Worm (Caenorhabditis elegans): Measurements from ENCODE around the gene nspb-9.

Gene nspb-9

DNA sequence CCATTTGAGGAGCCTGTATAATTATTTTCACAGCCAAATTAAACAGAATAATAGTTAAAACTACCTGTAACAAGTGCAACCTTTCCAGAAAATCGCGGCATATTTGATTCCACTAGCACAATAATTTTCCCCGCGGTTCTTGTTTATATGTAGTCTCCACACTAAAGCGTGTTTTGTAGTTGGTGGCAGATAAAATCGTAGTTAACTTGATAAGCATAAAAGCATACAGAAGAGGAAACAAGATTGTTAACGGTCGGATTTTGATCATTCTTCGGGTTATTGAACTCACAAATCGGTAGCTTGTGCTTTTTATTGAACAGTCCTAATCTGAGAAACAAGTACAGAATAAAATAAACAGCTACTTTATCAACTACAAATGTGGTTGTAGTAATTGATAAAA is 6.7 kb downstream of the nspb-9 start, which contains the start of gene C01G12.5:
Gene C01G12.5, minus strand, starts transcription at position 101 of the 400 bp plus-strand sequence.
- no peak for TF ChIP-seq unc-62 (GFP tag; optimal IDR thresholded peaks at IDR 0.05)

DNA sequence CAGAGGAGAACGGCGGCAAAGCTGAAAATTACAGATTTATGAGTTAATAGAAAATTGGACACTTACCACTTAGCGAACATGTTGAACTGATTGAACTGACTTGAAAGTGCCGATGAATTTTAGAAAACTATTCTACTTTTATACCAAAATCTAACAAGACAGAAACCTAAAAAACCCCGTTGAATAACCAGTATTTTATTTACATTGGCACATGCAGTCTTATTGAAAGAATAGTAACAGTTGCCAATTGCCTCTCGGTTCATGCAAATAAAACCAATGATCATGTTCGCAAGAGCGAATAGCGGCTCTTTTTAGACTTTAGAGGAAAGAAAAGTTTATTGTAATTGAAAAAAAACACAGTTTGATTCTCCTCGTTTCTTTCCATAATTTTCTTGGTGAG is 7.5 kb downstream of the nspb-9 start, which contains the start of gene nspb-10:
Gene nspb-10, minus strand, starts transcription at position 101 of the 400 bp plus-strand sequence.
- no peak for TF ChIP-seq unc-62 (GFP tag; optimal IDR thresholded peaks at IDR 0.05)

DNA sequence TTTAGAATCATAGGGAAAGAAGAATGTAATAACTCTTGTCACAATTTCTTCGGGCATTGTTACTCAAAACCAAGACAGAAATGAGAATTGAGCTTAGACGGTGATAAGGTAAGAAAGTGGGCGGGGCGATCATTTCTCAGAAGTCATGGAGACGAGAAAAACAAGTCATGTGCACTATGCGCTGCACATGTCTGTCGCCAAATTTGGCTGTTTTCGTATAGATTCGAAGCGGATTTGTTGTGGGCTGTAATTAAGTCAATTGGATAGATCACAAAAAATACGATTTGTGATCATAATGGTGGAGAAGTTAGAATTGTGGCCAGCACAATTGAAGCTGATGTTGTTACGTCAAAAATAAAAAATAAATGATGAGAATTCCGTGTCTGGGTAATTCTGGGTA is 11.0 kb downstream of the nspb-9 start, which contains the start of gene C01G12.7:
Gene C01G12.7, minus strand, starts transcription at position 195 of the 400 bp plus-strand sequence.
- no peak for TF ChIP-seq unc-62 (GFP tag; optimal IDR thresholded peaks at IDR 0.05)

DNA sequence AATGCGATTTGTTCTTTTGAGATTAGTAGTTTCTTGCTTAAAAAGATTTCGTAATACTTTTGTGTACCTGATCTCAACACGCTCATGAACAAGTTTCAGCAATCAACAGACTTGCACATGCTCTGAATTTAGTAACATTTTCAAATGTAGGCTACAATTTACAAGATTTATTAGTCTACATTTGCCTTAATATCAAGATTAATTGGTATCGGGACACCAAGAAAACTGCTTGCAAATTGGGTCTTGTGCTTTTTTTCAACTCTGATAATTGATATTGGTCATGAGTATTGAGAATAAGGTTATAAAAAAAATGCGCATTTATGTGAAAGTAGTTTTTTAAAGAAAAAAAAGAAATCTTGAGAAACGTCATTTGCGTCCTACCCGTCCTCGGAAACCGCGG is 12.0 kb downstream of the nspb-9 start:
- TF ChIP-seq unc-62 (GFP tag; optimal IDR thresholded peaks at IDR 0.05) = no peak

DNA sequence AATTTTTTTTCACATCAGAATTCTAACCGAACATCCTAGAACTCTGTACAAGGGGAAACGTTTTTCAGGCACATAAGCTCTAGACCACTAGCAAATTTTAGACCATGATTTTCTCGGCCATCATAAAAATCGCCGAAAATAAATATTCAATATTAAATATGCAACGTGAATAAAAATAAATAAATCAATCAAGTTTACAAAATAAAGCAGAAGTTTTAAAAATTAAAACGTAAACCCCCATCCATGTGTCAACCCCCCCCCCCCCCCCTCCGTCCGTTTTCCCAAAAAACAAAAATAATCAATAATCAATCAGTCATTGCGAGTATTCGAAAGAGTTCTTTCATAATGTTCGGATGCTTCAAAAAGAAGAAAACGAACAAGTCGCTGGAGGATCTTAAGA is 12.6 kb downstream of the nspb-9 start, which contains the start of gene catp-4:
Gene catp-4, plus strand, starts transcription at position 301 of the 400 bp plus-strand sequence.
- TF ChIP-seq unc-62 (GFP tag; optimal IDR thresholded peaks at IDR 0.05) = no peak

DNA sequence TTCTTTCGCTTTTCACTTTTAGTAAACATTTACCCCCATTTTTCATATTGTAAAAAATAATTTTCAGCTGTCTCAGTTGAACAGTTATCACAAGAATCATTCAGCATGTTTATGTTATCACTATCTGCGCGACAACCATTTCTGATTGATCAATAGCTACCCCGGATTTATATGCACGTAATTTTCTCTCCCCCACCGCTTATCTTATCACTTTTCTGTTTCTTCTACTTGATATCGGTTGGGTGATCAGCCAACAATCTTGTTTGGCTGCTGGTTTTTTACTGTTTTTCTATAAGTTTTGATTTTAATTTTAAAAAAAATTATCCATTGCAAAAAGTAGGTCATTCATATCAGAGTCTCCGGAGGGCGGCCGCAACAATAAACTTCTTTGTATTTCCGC is 17.1 kb downstream of the nspb-9 start:
- no peak for TF ChIP-seq unc-62 (GFP tag; optimal IDR thresholded peaks at IDR 0.05)

DNA sequence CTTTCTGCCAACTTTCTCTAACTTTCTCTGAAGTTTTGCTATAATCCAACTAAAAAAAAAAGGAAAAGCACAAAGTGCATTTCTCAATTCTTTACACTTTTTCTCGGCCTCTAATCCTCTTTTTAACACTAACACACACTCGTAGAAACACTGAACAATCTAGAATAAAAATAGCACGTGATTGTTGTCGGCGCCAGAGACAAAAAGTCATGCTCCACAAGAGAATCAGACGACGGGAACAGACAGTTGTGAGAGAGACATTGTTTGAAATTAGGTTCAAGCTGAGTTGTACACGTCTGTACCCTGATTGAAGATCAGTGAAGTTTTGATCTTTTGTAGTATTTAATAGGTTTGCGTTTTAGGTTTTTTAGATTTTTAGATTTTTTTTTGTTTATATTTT is 17.7 kb downstream of the nspb-9 start:
- no peak for TF ChIP-seq unc-62 (GFP tag; optimal IDR thresholded peaks at IDR 0.05)

DNA sequence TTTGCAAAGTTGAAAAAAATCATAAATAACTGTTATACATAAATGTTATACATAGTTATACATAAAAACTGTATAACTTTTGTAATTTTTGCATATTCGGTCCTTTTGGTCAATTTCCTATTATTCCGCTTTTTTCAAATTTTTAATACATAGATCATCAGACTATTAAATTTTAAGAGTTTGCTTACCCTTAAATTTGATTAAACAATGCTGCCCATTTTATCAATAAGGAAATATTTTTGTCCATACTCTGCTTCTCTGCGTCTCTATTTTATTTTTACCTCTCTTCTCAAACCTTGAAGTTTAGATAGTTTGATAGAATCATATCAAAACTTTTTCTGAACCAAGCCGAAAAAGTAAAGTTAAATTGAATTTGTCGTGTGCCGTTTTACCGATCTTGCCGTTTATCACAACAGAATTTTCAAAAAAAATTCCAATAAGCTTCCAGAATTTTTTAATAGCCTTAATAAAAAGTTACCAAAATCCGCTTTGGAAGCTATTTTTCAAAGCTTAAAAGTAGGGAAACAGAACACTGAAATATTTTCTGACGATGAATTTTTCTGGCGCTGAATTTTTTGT is 18.7 kb downstream of the nspb-9 start:
- no peak for TF ChIP-seq unc-62 (GFP tag; optimal IDR thresholded peaks at IDR 0.05)

DNA sequence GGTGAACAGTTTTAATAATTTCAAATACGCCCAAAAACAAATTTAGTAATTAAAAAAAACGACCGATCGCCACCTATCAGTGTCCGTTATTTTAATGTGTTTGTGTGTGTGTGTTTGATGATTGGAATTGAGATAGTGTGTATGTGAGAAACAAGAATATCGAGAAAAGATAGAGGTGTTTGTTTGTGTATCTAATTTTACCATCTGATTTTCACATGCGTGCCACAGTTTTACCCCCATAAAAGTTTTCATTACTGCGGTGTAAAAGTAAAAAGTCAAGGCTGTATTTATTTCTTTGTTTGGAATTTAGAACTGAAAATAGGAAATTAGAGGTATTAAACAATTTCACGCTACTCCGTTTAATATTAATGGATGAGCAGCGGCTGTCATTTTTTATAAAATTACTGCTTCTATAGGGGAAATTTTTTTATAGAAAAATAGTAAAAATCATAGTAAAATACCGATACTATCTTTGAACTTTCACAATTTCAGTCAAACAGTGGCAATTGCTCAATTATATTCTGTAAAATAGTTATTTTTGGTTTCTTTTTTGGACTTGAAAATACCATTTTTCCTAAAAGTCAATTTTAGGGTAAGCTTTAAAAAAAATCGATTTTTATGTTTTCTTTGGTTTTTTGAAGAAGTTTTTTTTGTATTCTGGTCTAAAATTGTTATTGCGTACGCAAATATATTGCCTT is 19.4 kb downstream of the nspb-9 start:
- no peak for TF ChIP-seq unc-62 (GFP tag; optimal IDR thresholded peaks at IDR 0.05)

DNA sequence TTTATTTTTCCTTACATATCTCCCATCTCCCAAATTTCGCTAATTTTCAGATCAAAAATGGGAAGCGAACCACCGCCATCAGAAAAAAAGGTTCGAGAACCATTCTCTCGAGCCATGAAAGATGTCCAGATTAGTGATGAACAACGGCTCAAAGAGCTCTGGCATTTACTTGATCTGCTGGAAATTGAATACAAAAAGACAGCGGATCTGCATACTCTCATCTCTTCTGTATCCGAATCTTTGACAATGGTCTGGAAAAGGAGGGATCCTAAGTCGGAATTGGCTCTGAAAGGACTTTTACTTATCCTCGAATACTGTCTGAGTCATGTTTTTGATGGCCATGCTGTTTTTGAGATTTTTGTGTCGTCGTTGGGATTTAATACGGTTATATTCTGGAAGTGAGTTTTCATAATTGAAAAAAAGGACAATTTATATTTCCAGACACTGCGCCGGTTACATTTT is 20.2 kb downstream of the nspb-9 start, which contains the start of gene tps-2:
Gene tps-2, plus strand, starts transcription at position 51 of the 462 bp plus-strand sequence.
- no peak for TF ChIP-seq unc-62 (GFP tag; optimal IDR thresholded peaks at IDR 0.05)

DNA sequence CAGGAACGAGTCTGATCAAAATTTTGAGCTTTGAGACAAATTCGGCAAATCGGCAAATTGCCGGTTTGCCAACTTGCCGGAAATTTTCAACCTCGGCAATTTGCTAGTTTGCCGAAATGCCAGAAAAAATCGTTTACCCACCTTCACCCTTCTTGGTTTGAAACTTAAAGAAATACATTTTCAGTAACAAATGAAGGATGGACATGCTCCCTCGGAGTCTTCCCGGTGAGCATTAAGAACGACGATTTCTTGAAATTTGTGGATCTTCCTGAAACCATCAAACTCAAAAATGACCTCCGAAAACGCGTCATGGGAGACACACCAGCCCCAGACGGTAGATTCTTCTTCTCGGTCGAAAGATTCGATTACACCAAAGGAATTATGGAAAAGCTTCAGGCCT is 22.1 kb downstream of the nspb-9 start:
- no peak for TF ChIP-seq unc-62 (GFP tag; optimal IDR thresholded peaks at IDR 0.05)

DNA sequence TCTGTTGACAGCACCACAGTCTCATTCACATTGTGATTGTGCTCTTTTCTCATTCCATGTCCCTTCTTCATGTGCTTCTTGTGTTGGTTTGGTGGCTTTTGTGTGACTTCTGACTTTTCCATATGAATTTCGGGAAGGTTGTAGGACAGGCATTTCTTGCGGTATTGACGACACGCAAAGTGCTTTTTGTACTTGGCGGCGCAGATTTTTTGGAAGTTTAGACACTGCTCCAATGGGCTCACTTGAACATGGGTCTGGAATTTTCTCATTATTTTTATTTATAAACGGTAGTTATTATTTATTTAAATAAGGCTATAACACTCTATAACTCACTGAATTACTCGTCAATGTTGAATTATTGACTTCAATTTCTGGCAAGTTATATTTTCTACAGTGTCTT is 23.6 kb downstream of the nspb-9 start:
- no peak for TF ChIP-seq unc-62 (GFP tag; optimal IDR thresholded peaks at IDR 0.05)

DNA sequence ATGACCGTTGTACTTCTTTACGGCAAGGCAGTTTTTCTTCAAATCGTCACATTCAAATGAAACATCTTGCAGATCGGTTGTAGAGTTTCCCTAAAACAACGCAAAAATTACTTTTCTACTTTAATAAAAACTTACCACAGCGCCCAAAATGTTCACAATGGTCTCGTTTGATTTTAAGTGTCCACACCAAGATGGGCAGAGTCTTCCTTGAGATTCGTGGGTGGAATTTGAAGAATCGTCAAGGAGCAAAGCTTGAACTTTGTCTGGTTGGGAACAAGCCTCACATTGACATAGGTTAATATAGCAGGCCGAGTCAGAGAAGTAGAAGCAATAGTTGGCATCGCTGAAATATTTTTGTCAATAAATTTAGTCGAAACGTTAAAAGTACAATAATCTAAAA is 24.4 kb downstream of the nspb-9 start:
- TF ChIP-seq unc-62 (GFP tag; optimal IDR thresholded peaks at IDR 0.05) = no peak

DNA sequence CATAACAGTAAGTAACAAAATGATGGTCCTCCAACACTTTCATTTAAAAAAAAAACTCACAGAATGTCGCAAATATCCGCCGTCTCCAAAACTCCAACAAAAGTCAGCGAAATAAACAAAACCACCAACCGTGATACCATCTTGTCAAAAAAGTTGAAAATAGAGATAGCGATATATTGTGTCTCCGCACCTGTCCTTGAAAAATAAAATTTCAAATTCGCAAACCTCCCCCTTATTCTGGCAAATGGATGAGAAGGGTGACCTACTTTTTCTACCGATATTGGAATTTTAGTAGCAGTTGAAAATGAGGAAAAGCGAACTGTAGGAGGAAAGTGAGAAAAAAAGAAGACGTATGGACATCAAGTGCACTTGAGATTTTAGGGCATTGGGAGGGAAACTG is 24.8 kb downstream of the nspb-9 start, which contains the start of gene F19H8.2:
Gene F19H8.2, minus strand, starts transcription at position 391 of the 400 bp plus-strand sequence.
- no peak for TF ChIP-seq unc-62 (GFP tag; optimal IDR thresholded peaks at IDR 0.05)

DNA sequence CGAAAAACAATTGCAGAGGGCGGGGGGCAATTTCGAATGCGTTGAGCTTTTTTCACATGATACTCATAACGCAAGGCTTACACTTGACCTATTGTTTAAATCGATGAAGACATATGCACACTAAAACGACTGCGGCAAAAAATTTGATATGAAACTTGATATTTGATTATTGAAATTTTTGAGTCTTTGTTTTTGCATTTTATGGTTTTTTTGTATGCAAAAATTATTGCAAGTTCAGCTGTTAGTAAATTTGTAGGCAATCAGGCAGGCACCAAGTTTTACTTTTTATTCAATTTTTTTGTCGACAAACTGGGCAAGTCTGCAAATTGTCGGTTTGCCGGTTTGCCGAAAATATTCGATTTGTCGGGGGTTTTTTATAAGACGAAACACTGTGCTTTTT is 25.5 kb downstream of the nspb-9 start, which contains the start of gene arl-3:
Gene arl-3, plus strand, starts transcription at position 301 of the 400 bp plus-strand sequence.
- TF ChIP-seq unc-62 (GFP tag; optimal IDR thresholded peaks at IDR 0.05) = no peak

DNA sequence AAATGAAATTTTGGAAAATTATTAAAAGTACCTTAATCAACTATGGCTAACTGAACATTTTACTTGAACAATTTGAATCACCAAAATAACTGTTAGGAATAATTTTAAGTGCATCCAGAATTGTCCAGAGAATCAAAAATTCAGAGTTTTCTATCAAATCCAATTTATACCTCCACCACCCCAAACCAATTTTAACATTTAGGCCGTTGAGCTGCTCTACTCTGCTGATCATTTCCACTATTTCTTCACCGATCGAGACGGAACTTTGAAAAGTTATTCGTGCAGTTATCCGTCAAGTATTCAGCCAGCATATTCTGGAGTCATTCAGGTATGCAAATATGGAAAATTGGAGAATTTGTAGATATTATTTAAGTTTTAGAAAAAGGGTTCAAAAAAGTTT is 27.8 kb downstream of the nspb-9 start:
- TF ChIP-seq unc-62 (GFP tag; optimal IDR thresholded peaks at IDR 0.05) = no peak

All from whole organism, dauer.